Fruit fly (Drosophila melanogaster) whole organism, wandering third instar larva: ENCODE results near the gene ppk22.

Experiments
- Abd-B ChIP-seq: fragments of >200 bp; optimal IDR thresholded peaks from 2 replicates; lab custom pipeline; 2017; ENCODE audit warnings: missing biosample characterization, missing genetic modification characterization
- pan ChIP-seq: fragments of >200 bp; optimal IDR thresholded peaks from 2 replicates; lab custom pipeline; 2017

DNA sequence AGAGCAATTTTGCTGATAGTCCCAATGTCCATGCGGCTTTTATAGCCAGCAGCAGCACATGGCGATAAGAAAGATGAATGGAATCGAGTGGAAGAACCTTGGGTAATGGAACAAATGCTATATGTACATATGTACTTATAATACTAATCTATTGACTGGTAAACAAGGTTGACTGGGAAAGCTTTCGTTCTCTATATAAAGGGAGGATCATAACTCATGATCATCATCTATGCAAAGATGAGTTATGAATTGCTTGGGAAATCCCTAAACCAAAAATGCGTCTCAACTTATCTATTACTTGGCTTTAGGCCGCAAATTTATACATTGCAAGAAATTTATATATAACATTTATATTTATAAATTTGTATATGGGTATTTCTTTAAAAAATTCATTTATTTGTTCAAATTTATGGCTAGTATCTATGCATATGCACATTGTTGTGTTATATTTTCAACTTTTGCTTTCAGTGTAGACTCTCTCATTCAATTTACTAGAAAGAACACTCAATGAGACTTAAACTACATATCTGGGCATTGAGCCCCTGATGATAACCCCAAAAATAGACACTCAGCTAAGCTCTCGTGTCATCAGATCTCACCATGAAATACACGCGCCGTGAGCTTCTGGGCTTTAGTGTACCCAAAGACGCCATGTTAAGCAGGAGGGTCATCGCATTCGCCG, 5.3 kb upstream of the ppk22 start, which contains the start of the genes Srg1 and Elal:
- TF ChIP-seq Abd-B (GFP tag; lab: Kevin White, UChicago), result no peak
- no peak for TF ChIP-seq pan (lab: Kevin White, UChicago)
